Fruit fly (Drosophila melanogaster) whole organism, larva: ENCODE data around the gene CG13010.

ENCODE experiments used
- noc ChIP-seq: fragments of 200-800 bp; sonication (Bioruptor generic); optimal IDR thresholded peaks from 3 replicates; lab custom pipeline; 2019; ENCODE audit warnings: missing biosample characterization, mild to moderate bottlenecking, missing genetic modification characterization, moderate library complexity

Gene CG13010

dm6 chrX:16678845-16679347 lies at the start of gene CG13010, which contains the start of gene sing:
TSS of gene CG13010 (minus strand) at chrX:16678945.
TSS of gene sing (plus strand) at chrX:16679297.
- TF ChIP-seq noc (tag; lab: Kevin White, UChicago) = no peak

DNA sequence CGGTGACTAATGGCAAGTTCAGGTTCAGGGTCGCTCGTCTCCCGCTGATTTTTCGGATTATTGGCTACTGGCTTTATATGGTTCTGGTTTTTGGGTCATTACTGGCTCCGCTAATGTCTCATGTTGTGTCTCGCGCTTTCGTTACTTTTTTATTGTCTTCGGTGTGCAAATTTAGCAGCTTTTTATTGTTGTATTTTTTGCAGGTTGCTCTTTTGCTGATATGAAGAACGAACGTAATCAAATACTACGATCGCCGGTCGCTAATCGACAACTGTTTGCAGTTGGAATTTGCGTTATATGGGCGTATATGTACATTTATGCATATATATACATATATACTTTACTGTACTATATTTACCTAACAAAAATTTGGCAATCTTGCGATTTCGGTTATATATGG lies 45.8 kb upstream of the CG13010 start:
- no peak for TF ChIP-seq noc (tag; lab: Kevin White, UChicago)

dm6 chrX:16723203-16724173 lies 44.7 kb upstream of the CG13010 start:
- peak; percentile 88 for TF ChIP-seq noc (tag; lab: Kevin White, UChicago)

DNA sequence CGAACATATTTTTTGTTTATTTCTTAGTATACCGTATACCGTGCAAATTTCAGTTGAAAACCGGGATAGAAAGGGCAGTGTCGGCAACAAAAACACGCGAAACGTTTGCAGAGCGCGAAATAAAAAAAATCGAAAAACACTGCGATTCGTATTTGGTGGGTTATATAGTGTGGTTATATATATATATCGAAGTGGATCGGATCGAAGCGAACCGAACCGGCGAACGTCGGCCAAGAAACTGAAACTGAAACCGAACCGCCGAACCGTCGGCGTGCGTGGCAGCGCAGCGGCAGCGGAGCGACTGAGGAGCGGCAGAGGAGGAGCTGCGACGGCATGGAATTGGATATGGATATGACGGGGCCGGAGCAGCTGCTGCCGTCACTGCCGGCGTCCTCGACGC lies 42.4 kb upstream of the CG13010 start, which contains the start of the genes CG32572 and CG34325:
CG32572 (plus strand) TSS at position 16 of the 400 bp plus-strand sequence.
CG34325 (minus strand) TSS at position 244 of the 400 bp plus-strand sequence.
- TF ChIP-seq noc (tag; lab: Kevin White, UChicago) = no peak

DNA sequence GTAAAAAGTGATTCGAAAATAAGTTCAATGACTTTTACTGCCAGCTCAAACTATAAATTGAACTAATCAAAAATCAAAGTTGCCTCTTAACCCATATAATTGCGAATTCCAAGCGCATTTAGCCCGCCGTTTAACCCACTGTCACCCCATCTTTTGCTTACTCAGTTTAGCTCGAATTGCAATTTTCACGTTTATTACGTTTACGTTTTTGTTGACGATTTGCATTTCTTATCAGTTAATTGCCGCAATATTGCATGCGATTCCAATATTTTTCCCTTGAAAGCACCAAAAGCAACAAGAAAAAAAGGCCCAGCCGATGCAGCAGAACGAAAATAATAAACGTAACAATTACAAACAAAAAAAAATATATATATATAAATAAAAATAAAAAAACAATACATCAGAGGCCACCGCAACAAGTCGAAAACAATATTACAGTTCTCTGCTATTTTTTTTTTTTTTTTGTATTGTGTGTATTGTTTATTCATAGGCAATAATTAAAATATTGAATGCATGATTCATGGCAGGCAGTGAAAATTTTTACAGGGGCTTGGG lies 39.5 kb upstream of the CG13010 start:
- TF ChIP-seq noc (tag; lab: Kevin White, UChicago) = no peak

DNA sequence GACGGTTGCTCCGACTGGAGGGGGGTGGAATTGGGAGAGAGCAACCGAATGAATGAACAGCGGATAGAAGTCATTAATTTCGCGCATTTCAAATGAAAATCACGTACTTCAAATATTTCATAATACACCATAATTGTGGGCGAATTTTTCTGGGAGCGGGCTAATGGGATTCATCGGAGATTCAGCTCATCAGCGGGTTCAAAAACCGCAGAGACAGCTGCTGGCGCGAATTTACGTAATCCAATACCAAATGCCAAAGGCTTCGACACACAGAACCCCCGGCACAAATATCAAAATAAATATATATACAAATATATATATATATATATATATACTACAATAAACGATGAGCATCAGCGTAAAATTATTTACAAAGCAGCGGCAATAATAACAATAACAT lies 37.9 kb upstream of the CG13010 start:
- TF ChIP-seq noc (tag; lab: Kevin White, UChicago) = no peak

- no peak for TF ChIP-seq noc (tag; lab: Kevin White, UChicago)
These were observed 32.3 kb upstream of the CG13010 start, which contains the start of gene CG13008 for dm6 chrX:16711003-16711402. TSS of gene CG13008 (plus strand) at chrX:16711303.

- no peak for TF ChIP-seq noc (tag; lab: Kevin White, UChicago)
These were observed 28.0 kb upstream of the CG13010 start, which contains the start of gene CG9672 for dm6 chrX:16706774-16707173. TSS of gene CG9672 (minus strand) at chrX:16706874.

DNA sequence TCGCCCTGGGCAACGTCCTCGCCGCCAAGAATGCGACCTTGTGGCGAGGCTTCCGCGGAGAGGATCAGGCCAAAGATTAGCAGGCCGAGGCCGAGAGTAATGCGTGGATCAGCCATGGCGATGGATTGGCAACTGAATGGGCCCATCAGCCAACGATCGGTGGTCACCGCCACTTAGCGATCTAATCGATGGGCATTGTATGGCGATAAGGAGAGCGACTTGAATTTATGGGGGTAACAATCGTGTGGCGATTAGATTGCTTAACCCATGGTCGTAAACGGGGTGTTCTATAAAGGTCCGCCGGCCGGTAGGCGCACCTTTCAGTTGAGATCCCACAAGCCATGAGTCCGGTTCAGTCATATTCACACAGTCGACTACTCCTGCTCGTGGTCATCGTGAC lies 25.0 kb upstream of the CG13010 start, which contains the start of the genes CG9673 and CG4653:
CG9673 (minus strand) TSS at position 138 of the 400 bp plus-strand sequence.
CG4653 (plus strand) TSS at position 335 of the 400 bp plus-strand sequence.
- peak; percentile 7 for TF ChIP-seq noc (tag; lab: Kevin White, UChicago)

DNA sequence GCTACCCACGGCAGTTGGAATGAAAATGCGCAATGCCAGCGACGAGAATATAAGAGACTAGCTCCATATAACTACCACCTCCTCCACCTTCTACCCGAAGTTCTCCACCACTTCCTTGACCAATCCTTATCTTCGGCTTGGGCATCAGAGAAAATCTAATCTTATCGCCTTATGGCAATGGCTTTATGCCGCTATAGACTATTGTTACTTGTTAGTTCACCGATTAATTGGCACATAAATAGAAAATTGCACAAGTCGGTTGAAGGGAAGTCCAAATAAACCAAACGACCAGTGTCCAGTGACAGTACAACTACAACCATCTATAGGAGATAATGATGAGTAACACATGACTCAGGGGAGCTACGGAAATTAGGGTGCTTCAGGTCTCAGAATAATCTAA lies 23.2 kb upstream of the CG13010 start, which contains the start of gene sphe:
sphe (minus strand) TSS at position 32 of the 400 bp plus-strand sequence.
- TF ChIP-seq noc (tag; lab: Kevin White, UChicago) = peak; percentile 8

dm6 chrX:16700070-16700469 lies 21.3 kb upstream of the CG13010 start, which contains the start of gene CG9676:
TSS of gene CG9676 (minus strand) at chrX:16700170.
- no peak for TF ChIP-seq noc (tag; lab: Kevin White, UChicago)

DNA sequence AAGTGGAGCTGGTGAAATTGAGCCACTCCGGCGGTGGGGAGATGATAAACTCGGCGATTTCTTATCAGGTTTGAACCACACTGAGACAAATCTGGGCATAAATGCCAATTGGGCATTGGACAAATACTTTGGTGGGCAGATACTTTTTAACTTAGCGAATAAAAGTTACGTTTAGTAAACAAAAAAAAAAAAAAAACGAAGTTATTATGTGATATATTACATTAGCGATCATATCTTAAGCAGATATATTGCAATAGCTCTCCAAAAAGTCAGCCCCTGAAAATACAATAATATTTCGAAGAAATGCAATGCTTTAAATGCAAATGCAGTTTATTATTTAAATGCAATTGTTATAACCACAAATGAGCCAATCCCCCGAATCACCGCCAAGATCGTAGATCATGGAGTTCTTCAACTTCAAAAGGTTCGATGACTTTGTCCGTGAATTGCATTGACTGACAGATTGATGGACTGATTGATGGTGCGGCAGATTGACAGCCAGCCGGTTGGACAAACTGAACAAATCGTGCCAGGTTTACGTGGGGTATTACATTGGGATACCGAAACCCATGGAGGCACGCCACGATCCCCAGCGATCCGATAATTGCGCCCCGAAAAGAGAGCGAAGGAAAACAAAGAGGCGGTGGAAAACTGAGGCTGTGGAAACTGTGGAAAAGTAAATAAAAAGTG lies 19.3 kb upstream of the CG13010 start:
- TF ChIP-seq noc (tag; lab: Kevin White, UChicago) = no peak

dm6 chrX:16696614-16697519 lies 18.1 kb upstream of the CG13010 start:
- no peak for TF ChIP-seq noc (tag; lab: Kevin White, UChicago)

DNA sequence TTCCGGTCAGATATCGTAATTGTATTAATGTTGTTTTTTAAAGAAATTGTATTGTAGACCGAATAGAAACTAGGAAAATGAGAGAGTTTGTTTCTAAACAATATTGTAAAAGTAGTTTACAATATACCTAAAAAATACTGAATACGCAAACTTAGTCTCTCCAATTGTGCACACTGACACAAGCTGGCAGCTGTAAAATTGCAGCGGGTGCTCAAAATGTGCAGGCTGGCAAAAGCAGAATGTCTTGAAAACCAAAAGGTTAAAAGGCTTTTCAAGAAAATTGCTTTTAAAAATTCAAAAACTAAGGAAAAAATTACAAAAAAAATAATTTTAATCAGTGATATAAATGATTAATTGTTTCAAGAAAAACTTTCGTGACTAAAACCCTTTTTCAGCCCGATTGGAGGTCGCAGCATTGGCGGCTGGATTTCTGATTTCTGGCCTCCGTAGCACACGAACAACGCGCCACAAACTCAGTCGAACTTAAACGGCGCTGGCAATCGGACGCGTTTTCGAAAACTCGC lies 17.0 kb upstream of the CG13010 start, which contains the start of gene CG4678:
CG4678 (plus strand) TSS at position 474 of the 524 bp plus-strand sequence.
- TF ChIP-seq noc (tag; lab: Kevin White, UChicago) = no peak
